Worm (Caenorhabditis elegans) whole organism, mixed stage, embryonic: Measurements from ENCODE around the gene B0416.3.

Source experiments
- elt-1 ChIP-seq: sonication (generic microtip); optimal IDR thresholded peaks from 2 replicates; lab custom pipeline; 2017; ENCODE audit warnings: missing genetic modification characterization, mild to moderate bottlenecking, missing compliant biosample characterization, antibody characterized with exemption, moderate library complexity, borderline replicate concordance; ENCODE audit not compliant: insufficient read depth
- lsy-2 ChIP-seq: fragments of 150-350 bp; optimal IDR thresholded peaks from 2 replicates; lab custom pipeline; 2014; ENCODE audit warnings: missing biosample characterization, missing genetic modification characterization
- nhr-28 ChIP-seq: fragments of 150-350 bp; optimal IDR thresholded peaks from 2 replicates; lab custom pipeline; 2014; ENCODE audit warnings: missing biosample characterization, missing genetic modification characterization
- unc-39 ChIP-seq: fragments of 150-350 bp; optimal IDR thresholded peaks from 2 replicates; lab custom pipeline; 2014; ENCODE audit warnings: missing biosample characterization, missing genetic modification characterization
- zip-8 ChIP-seq: fragments of 150-350 bp; optimal IDR thresholded peaks from 2 replicates; lab custom pipeline; 2014; ENCODE audit warnings: missing biosample characterization, missing genetic modification characterization

ce11 chrX:9251488-9251887, 40.0 kb upstream of the B0416.3 start, which contains the start of gene pes-8:
- no peak for TF ChIP-seq unc-39 (tag; lab: Kevin White, UChicago)
- TF ChIP-seq nhr-28 (tag; lab: Kevin White, UChicago) = no peak
- TF ChIP-seq zip-8 (tag; lab: Kevin White, UChicago) = no peak
- no peak for TF ChIP-seq elt-1 (tag; lab: Kevin White, UChicago)
- no peak for TF ChIP-seq lsy-2 (tag; lab: Kevin White, UChicago)
